Worm (Caenorhabditis elegans): ENCODE data around the gene F38B6.8.

DNA sequence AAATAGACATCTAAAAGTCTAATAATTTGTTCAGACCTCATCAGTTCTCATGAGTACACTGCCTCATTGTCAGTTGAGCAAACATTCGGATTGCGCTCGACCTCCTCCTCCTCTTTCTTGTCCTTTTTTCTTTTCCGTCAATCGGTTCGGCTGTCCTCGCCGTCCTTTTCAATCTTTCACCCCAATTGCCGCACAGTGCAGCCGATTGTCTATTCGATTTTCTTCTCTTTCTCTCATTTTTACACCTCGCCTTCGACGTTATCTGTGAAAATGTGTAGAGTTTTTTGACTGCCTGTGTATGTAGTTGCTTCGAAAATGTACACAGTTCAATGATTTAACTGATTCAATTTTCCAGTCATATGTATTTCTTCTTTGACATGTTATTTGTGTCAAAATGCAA is 29.4 kb downstream of the F38B6.8 start:
- TF ChIP-seq flt-1 (GFP tag; IDR thresholded peaks at IDR 0.05) (no peak), cog-1 (tag; optimal IDR thresholded peaks at IDR 0.05) (no peak)

Data from whole organism, midembryonic.